Worm (Caenorhabditis elegans): ENCODE measurements around the gene ekl-5.

ekl-5 gene

ce11 chrX:13903769-13904168 lies 13.2 kb downstream of the ekl-5 start:
- no peak for TF ChIP-seq him-1 (tag; optimal IDR thresholded peaks at IDR 0.05)
- no peak for TF ChIP-seq W03F9.2 (tag; optimal IDR thresholded peaks at IDR 0.05)
- TF ChIP-seq dao-5 (tag; optimal IDR thresholded peaks at IDR 0.05): no peak

- TF ChIP-seq W03F9.2 (tag; optimal IDR thresholded peaks at IDR 0.05): no peak
- no peak for TF ChIP-seq dao-5 (tag; optimal IDR thresholded peaks at IDR 0.05)
- no peak for TF ChIP-seq him-1 (tag; optimal IDR thresholded peaks at IDR 0.05)
Measured at ce11 chrX:13903328-13903727, 13.6 kb downstream of the ekl-5 start, which contains the start of gene sra-39. Gene sra-39 (minus strand): TSS chrX:13903428.

- TF ChIP-seq W03F9.2 (tag; optimal IDR thresholded peaks at IDR 0.05): no peak
- no peak for TF ChIP-seq dao-5 (tag; optimal IDR thresholded peaks at IDR 0.05)
- no peak for TF ChIP-seq him-1 (tag; optimal IDR thresholded peaks at IDR 0.05)
Measured at ce11 chrX:13900047-13900446, 16.9 kb downstream of the ekl-5 start, which contains the start of gene sra-38. Gene sra-38 (minus strand): TSS chrX:13900147.

ce11 chrX:13893256-13893655 lies 23.7 kb downstream of the ekl-5 start, which contains the start of gene sra-37:
Gene sra-37 (minus strand): TSS chrX:13893356.
- TF ChIP-seq dao-5 (tag; optimal IDR thresholded peaks at IDR 0.05) (no peak), W03F9.2 (tag; optimal IDR thresholded peaks at IDR 0.05) (no peak), him-1 (tag; optimal IDR thresholded peaks at IDR 0.05) (no peak)

ce11 chrX:13886195-13886594 lies 30.8 kb downstream of the ekl-5 start:
- no peak for TF ChIP-seq him-1 (tag; optimal IDR thresholded peaks at IDR 0.05)
- TF ChIP-seq W03F9.2 (tag; optimal IDR thresholded peaks at IDR 0.05): no peak
- TF ChIP-seq dao-5 (tag; optimal IDR thresholded peaks at IDR 0.05): no peak

- TF ChIP-seq him-1 (tag; optimal IDR thresholded peaks at IDR 0.05): no peak
- no peak for TF ChIP-seq W03F9.2 (tag; optimal IDR thresholded peaks at IDR 0.05)
- TF ChIP-seq dao-5 (tag; optimal IDR thresholded peaks at IDR 0.05): no peak
Measured at ce11 chrX:13885131-13885530, 31.8 kb downstream of the ekl-5 start.

- TF ChIP-seq W03F9.2 (tag; optimal IDR thresholded peaks at IDR 0.05) (no peak), him-1 (tag; optimal IDR thresholded peaks at IDR 0.05) (no peak), dao-5 (tag; optimal IDR thresholded peaks at IDR 0.05) (no peak)
Measured at ce11 chrX:13884157-13884556, 32.8 kb downstream of the ekl-5 start.

- TF ChIP-seq W03F9.2 (tag; optimal IDR thresholded peaks at IDR 0.05) (no peak), dao-5 (tag; optimal IDR thresholded peaks at IDR 0.05) (no peak), him-1 (tag; optimal IDR thresholded peaks at IDR 0.05) (no peak)
Measured at ce11 chrX:13882639-13883038, 34.3 kb downstream of the ekl-5 start, which contains the start of gene hlb-1. Gene hlb-1 (minus strand): TSS chrX:13882739.

ce11 chrX:13881760-13882369 lies 35.1 kb downstream of the ekl-5 start:
- no peak for TF ChIP-seq W03F9.2 (tag; optimal IDR thresholded peaks at IDR 0.05)
- TF ChIP-seq him-1 (tag; optimal IDR thresholded peaks at IDR 0.05): no peak
- no peak for TF ChIP-seq dao-5 (tag; optimal IDR thresholded peaks at IDR 0.05)

- TF ChIP-seq him-1 (tag; optimal IDR thresholded peaks at IDR 0.05): no peak
- no peak for TF ChIP-seq dao-5 (tag; optimal IDR thresholded peaks at IDR 0.05)
- no peak for TF ChIP-seq W03F9.2 (tag; optimal IDR thresholded peaks at IDR 0.05)
Measured at ce11 chrX:13878082-13878481, 38.9 kb downstream of the ekl-5 start.

- TF ChIP-seq W03F9.2 (tag; optimal IDR thresholded peaks at IDR 0.05): no peak
Measured at ce11 chrX:13876860-13877259, 40.1 kb downstream of the ekl-5 start.

- TF ChIP-seq him-1 (tag; optimal IDR thresholded peaks at IDR 0.05) (no peak), dao-5 (tag; optimal IDR thresholded peaks at IDR 0.05) (no peak), W03F9.2 (tag; optimal IDR thresholded peaks at IDR 0.05) (no peak)
Measured at ce11 chrX:13875913-13876312, 41.1 kb downstream of the ekl-5 start.

- TF ChIP-seq him-1 (tag; optimal IDR thresholded peaks at IDR 0.05) (no peak), W03F9.2 (tag; optimal IDR thresholded peaks at IDR 0.05) (no peak), dao-5 (tag; optimal IDR thresholded peaks at IDR 0.05) (no peak)
Measured at ce11 chrX:13873324-13873933, 43.5 kb downstream of the ekl-5 start.

- TF ChIP-seq W03F9.2 (tag; optimal IDR thresholded peaks at IDR 0.05) (no peak), dao-5 (tag; optimal IDR thresholded peaks at IDR 0.05) (no peak), him-1 (tag; optimal IDR thresholded peaks at IDR 0.05) (no peak)
Measured at ce11 chrX:13871110-13871509, 45.9 kb downstream of the ekl-5 start.
